Worm (Caenorhabditis elegans): ENCODE results near the gene nhr-7.

nhr-7 gene

ce11 chrIV:11271262-11271661 lies at the start of gene nhr-7:
Gene nhr-7 (minus strand): TSS chrIV:11271362.
- TF ChIP-seq M03D4.4 (tag; optimal IDR thresholded peaks at IDR 0.05) (no peak), mab-5 (tag; optimal IDR thresholded peaks at IDR 0.05) (no peak), tbx-8 (GFP tag; optimal IDR thresholded peaks at IDR 0.05) (no peak)

ce11 chrIV:11320500-11320899 lies 49.3 kb upstream of the nhr-7 start, which contains the start of gene edg-1:
Gene edg-1 (plus strand): TSS chrIV:11320800.
- no peak for TF ChIP-seq elt-1 (tag; optimal IDR thresholded peaks at IDR 0.05; ENCODE audit: borderline replicate concordance, insufficient read depth)
- TF ChIP-seq lsy-2 (tag; optimal IDR thresholded peaks at IDR 0.05) = no peak
- TF ChIP-seq snpc-4 (tag; optimal IDR thresholded peaks at IDR 0.05) = no peak
- no peak for TF ChIP-seq lin-13 (tag; optimal IDR thresholded peaks at IDR 0.05)
- no peak for TF ChIP-seq ham-2 (GFP tag; optimal IDR thresholded peaks at IDR 0.05)
- no peak for TF ChIP-seq M03D4.4 (tag; optimal IDR thresholded peaks at IDR 0.05)

DNA sequence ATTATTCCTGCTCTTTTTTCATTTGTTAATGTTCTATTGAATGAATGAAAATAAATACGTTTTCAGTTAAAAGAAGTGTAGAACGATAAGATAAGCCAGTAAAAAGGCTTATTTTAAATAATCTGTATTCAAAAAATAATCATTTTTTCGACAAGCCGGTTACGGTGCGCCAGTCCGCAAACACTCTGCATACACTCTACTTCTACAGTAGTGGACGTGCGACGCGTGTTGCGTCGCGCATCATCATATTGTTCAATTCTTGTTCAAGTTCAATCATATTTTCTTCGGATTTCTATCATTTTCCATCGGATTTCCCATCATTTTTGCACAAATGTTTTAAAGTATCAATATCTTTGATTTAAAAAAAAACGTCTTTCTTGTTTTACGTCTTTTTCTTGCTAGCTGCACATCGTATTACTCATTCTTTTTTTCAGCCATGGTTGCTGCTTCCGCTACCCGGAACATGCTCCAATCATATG lies 48.8 kb upstream of the nhr-7 start, which contains the start of gene B0035.18:
B0035.18 (plus strand) TSS at position 429 of the 479 bp plus-strand sequence.
- TF ChIP-seq lin-13 (tag; optimal IDR thresholded peaks at IDR 0.05) = no peak
- no peak for TF ChIP-seq ces-1 (GFP tag; optimal IDR thresholded peaks at IDR 0.05)
- TF ChIP-seq lsy-2 (tag; optimal IDR thresholded peaks at IDR 0.05) = no peak
- TF ChIP-seq snpc-4 (tag; optimal IDR thresholded peaks at IDR 0.05) = no peak
- no peak for TF ChIP-seq unc-120 (tag; optimal IDR thresholded peaks at IDR 0.05; ENCODE audit: poor library complexity, severe bottlenecking)
- TF ChIP-seq M03D4.4 (tag; optimal IDR thresholded peaks at IDR 0.05) = no peak
- TF ChIP-seq sptf-1 (tag; optimal IDR thresholded peaks at IDR 0.05) = no peak
- no peak for TF ChIP-seq drap-1 (GFP tag; optimal IDR thresholded peaks at IDR 0.05)
- TF ChIP-seq zip-8 (tag; optimal IDR thresholded peaks at IDR 0.05) = no peak
- no peak for TF ChIP-seq nhr-2 (tag; optimal IDR thresholded peaks at IDR 0.05)
- TF ChIP-seq lin-32 (GFP tag; optimal IDR thresholded peaks at IDR 0.05) = no peak
- TF ChIP-seq ceh-39 (tag; optimal IDR thresholded peaks at IDR 0.05) = no peak
- TF ChIP-seq ceh-43 (GFP tag; optimal IDR thresholded peaks at IDR 0.05) = no peak

DNA sequence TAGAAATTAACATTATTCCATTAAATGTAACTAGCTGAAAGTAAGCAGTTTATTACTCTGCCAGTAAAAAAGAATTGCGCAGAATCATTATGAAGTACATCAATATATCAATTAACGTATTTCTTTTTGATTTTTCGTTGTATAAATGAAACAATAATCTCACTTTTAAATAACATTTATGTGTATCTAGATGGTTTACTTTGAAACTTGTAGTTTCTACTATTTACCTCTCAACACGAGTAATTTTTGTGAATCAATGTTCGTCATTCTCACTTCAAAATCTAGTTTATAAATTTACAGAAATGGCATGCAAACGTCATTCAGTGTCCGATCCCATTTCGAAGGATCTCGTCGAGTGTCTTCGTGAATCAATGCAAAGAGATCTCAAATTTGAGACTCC lies 46.0 kb upstream of the nhr-7 start, which contains the start of gene gspd-1:
gspd-1 (plus strand) TSS at position 301 of the 400 bp plus-strand sequence.
- TF ChIP-seq nhr-28 (tag; optimal IDR thresholded peaks at IDR 0.05) = no peak
- TF ChIP-seq blmp-1 (tag; optimal IDR thresholded peaks at IDR 0.05) = no peak
- no peak for TF ChIP-seq ceh-43 (GFP tag; optimal IDR thresholded peaks at IDR 0.05)
- TF ChIP-seq hlh-1 (tag; optimal IDR thresholded peaks at IDR 0.05) = no peak
- TF ChIP-seq snpc-4 (tag; optimal IDR thresholded peaks at IDR 0.05) = no peak
- TF ChIP-seq M03D4.4 (tag; optimal IDR thresholded peaks at IDR 0.05) = no peak
- TF ChIP-seq sem-2 (GFP tag; optimal IDR thresholded peaks at IDR 0.05) = no peak
- no peak for TF ChIP-seq mep-1 (tag; optimal IDR thresholded peaks at IDR 0.05)
- TF ChIP-seq mab-5 (tag; optimal IDR thresholded peaks at IDR 0.05) = no peak
- TF ChIP-seq pha-4 (tag; optimal IDR thresholded peaks at IDR 0.05) = no peak
- TF ChIP-seq unc-62 (GFP tag; optimal IDR thresholded peaks at IDR 0.05) = no peak
- no peak for TF ChIP-seq bed-3 (GFP tag; optimal IDR thresholded peaks at IDR 0.05)
- no peak for TF ChIP-seq elt-1 (tag; optimal IDR thresholded peaks at IDR 0.05; ENCODE audit: borderline replicate concordance, insufficient read depth)
- TF ChIP-seq ztf-11 (tag; optimal IDR thresholded peaks at IDR 0.05) = no peak
- TF ChIP-seq ceh-83 (GFP tag; optimal IDR thresholded peaks at IDR 0.05) = no peak
- no peak for TF ChIP-seq drap-1 (GFP tag; optimal IDR thresholded peaks at IDR 0.05)
- no peak for TF ChIP-seq unc-120 (tag; optimal IDR thresholded peaks at IDR 0.05; ENCODE audit: poor library complexity, severe bottlenecking)
- no peak for TF ChIP-seq nhr-237 (tag; optimal IDR thresholded peaks at IDR 0.05)

DNA sequence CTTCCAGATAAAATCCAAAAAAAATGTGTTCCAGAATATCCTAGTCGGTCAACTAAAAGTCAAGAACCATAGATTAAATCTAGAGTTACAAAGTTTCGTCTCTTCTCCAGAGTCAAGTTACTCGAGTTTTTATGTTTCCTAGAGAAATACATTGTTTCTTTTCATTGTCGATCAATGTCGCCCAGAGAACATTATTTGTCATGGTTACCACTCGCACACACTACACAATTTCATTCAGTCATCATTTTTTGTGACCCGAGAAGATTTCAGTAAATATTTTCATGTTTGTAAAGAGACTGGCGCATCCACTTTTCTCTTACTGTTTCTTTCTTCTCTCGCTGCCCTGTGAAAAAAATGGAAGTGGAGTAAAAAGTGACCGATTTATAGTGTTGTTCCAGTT lies 45.5 kb upstream of the nhr-7 start:
- TF ChIP-seq unc-120 (tag; optimal IDR thresholded peaks at IDR 0.05; ENCODE audit: poor library complexity, severe bottlenecking) (no peak), nhr-2 (tag; optimal IDR thresholded peaks at IDR 0.05) (no peak), nhr-237 (tag; optimal IDR thresholded peaks at IDR 0.05) (no peak), cnd-1 (tag; optimal IDR thresholded peaks at IDR 0.05) (no peak), lsy-2 (tag; optimal IDR thresholded peaks at IDR 0.05) (no peak), snpc-4 (tag; optimal IDR thresholded peaks at IDR 0.05) (no peak)

- TF ChIP-seq snpc-4 (tag; optimal IDR thresholded peaks at IDR 0.05) = no peak
- no peak for TF ChIP-seq mep-1 (tag; optimal IDR thresholded peaks at IDR 0.05)
- TF ChIP-seq ces-1 (GFP tag; optimal IDR thresholded peaks at IDR 0.05) = no peak
- TF ChIP-seq ham-2 (GFP tag; optimal IDR thresholded peaks at IDR 0.05) = no peak
- TF ChIP-seq M03D4.4 (tag; optimal IDR thresholded peaks at IDR 0.05) = no peak
- no peak for TF ChIP-seq sptf-1 (tag; optimal IDR thresholded peaks at IDR 0.05)
- no peak for TF ChIP-seq blmp-1 (tag; optimal IDR thresholded peaks at IDR 0.05)
- TF ChIP-seq nhr-2 (tag; optimal IDR thresholded peaks at IDR 0.05) = no peak
- no peak for TF ChIP-seq lin-32 (GFP tag; optimal IDR thresholded peaks at IDR 0.05)
- no peak for TF ChIP-seq mls-2 (tag; optimal IDR thresholded peaks at IDR 0.05)
- TF ChIP-seq nhr-237 (tag; optimal IDR thresholded peaks at IDR 0.05) = no peak
- no peak for TF ChIP-seq tbx-8 (GFP tag; optimal IDR thresholded peaks at IDR 0.05)
- no peak for TF ChIP-seq unc-62 (GFP tag; optimal IDR thresholded peaks at IDR 0.05)
- no peak for TF ChIP-seq mab-5 (tag; optimal IDR thresholded peaks at IDR 0.05)
- no peak for TF ChIP-seq lsy-2 (tag; optimal IDR thresholded peaks at IDR 0.05)
- no peak for TF ChIP-seq unc-120 (tag; optimal IDR thresholded peaks at IDR 0.05; ENCODE audit: poor library complexity, severe bottlenecking)
- TF ChIP-seq sem-2 (GFP tag; optimal IDR thresholded peaks at IDR 0.05) = no peak
These were observed 44.9 kb upstream of the nhr-7 start for ce11 chrIV:11316106-11316505.

Data from whole organism, mixed stage, embryonic.